Fruit fly (Drosophila melanogaster): ENCODE data around the gene swm.

swm gene

DNA sequence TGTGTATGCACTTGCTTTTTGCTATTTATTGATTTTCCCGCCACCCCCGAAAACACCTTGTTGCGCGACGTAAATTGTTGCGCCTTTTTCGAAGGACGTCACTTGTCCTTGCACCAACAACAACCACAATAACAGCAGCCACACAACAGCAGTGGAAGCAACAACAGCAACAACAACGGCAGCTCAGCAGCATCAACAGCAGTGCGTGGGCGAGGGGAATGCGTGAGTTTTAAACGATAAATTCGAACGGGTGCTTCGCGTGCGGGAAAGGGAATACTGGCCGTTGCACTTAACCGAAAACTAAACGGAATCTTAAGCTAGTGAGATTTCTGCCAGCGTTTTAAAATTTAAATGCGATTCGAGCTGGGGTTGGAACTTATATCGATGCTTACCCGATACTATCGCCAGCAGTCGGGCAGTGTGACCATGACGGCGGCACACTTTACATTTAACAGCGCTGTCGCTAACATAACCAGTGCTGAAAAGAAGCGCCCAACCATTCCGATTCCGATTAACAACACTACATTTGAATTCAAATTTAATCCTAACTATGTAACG lies 15.4 kb downstream of the swm start, which contains the start of gene cyst (continued):
- no peak for TF ChIP-seq CG11085 (GFP tag; IDR thresholded peaks at IDR 0.05)
- TF ChIP-seq p53 (GFP tag; optimal IDR thresholded peaks at IDR 0.05) = peak; percentile 50
- no peak for TF ChIP-seq B-H1 (GFP tag; IDR thresholded peaks at IDR 0.05)
- peak; percentile 98 for TF ChIP-seq BEAF-32 (GFP tag; optimal IDR thresholded peaks at IDR 0.05)
- peak; percentile 94 for TF ChIP-seq HLH4C (GFP tag; IDR thresholded peaks at IDR 0.05; ENCODE audit: partially characterized antibody)
- no peak for TF ChIP-seq CG8924 (tag; optimal IDR thresholded peaks at IDR 0.05)
- TF ChIP-seq psq (GFP tag; optimal IDR thresholded peaks at IDR 0.05) = no peak
- TF ChIP-seq corto (GFP tag; optimal IDR thresholded peaks at IDR 0.05) = no peak
- peak; percentile 18; the same call in 1 of the 2 replicates for TF ChIP-seq CG8765 (GFP tag; IDR thresholded peaks at IDR 0.05)
- TF ChIP-seq rib (GFP tag; IDR thresholded peaks at IDR 0.05) = no peak
- peak; percentile 25 for TF ChIP-seq Fer1 (GFP tag; optimal IDR thresholded peaks at IDR 0.05)
- TF ChIP-seq CG16863 (GFP tag; optimal IDR thresholded peaks at IDR 0.05) = peak; percentile 61
- TF ChIP-seq ewg (GFP tag; optimal IDR thresholded peaks at IDR 0.05) = no peak
- peak; percentile 64 for TF ChIP-seq nerfin-1 (tag; optimal IDR thresholded peaks at IDR 0.05)
- TF ChIP-seq NFAT (GFP tag; IDR thresholded peaks at IDR 0.05) = 0 out of 2 replicates have a peak, but pooled peaks have one; percentile 48
- TF ChIP-seq CG31388 (GFP tag; optimal IDR thresholded peaks at IDR 0.05) = no peak
- TF ChIP-seq sens (GFP tag) = peak; percentile 83
- TF ChIP-seq CG14667 (GFP tag; IDR thresholded peaks at IDR 0.05) = no peak
- TF ChIP-seq Adf1 (GFP tag; IDR thresholded peaks at IDR 0.05) = peak; percentile 23; the same call in 1 of the 2 replicates
- no peak for TF ChIP-seq mirr (GFP tag; optimal IDR thresholded peaks at IDR 0.05)
- TF ChIP-seq CoRest (tag; optimal IDR thresholded peaks at IDR 0.05) = peak; percentile 60
- TF ChIP-seq vfl (GFP tag; optimal IDR thresholded peaks at IDR 0.05) = peak; percentile 44
- TF ChIP-seq crc (GFP tag; optimal IDR thresholded peaks at IDR 0.05) = no peak
- no peak for TF ChIP-seq CG6765 (GFP tag; optimal IDR thresholded peaks at IDR 0.05)
- TF ChIP-seq CG6272 (GFP tag; IDR thresholded peaks at IDR 0.05) = peak; percentile 40; the same call in 1 of the 2 replicates
- TF ChIP-seq CG33213 (GFP tag; optimal IDR thresholded peaks at IDR 0.05) = peak; percentile 69
- no peak for TF ChIP-seq Drgx (GFP tag; IDR thresholded peaks at IDR 0.05)
- no peak for TF ChIP-seq Deaf1 (tag; optimal IDR thresholded peaks at IDR 0.05)
- TF ChIP-seq ci (GFP tag; IDR thresholded peaks at IDR 0.05) = 0 out of 3 replicates have a peak, but pooled peaks have one; percentile 34
- TF ChIP-seq CG2116 (GFP tag; optimal IDR thresholded peaks at IDR 0.05) = peak; percentile 50
- peak; percentile 70 for TF ChIP-seq mam (GFP tag; optimal IDR thresholded peaks at IDR 0.05)
- TF ChIP-seq CG4854 (GFP tag; optimal IDR thresholded peaks at IDR 0.05) = no peak
- peak; percentile 46; the same call in 1 of the 2 replicates for TF ChIP-seq klu (GFP tag; IDR thresholded peaks at IDR 0.05)
- TF ChIP-seq ERR (GFP tag; optimal IDR thresholded peaks at IDR 0.05) = peak; percentile 23
- TF ChIP-seq Hr39 (optimal IDR thresholded peaks at IDR 0.05) = no peak
- peak; percentile 90 for TF ChIP-seq stwl (tag; optimal IDR thresholded peaks at IDR 0.05)
- peak; percentile 7 for TF ChIP-seq CG12391 (tag; optimal IDR thresholded peaks at IDR 0.05)
- TF ChIP-seq Side (GFP tag; optimal IDR thresholded peaks at IDR 0.05) = peak; percentile 11
- peak; percentile 32; the same call in 1 of the 2 replicates for TF ChIP-seq Atf6 (GFP tag; IDR thresholded peaks at IDR 0.05)
- TF ChIP-seq CG34224 (GFP tag; IDR thresholded peaks at IDR 0.05; ENCODE audit: partially characterized antibody) = peak; percentile 95
- TF ChIP-seq CG7928 (GFP tag; optimal IDR thresholded peaks at IDR 0.05) = no peak
- peak; percentile 69 for TF ChIP-seq Dref (GFP tag; IDR thresholded peaks at IDR 0.05)
- TF ChIP-seq CG2199 (GFP tag; IDR thresholded peaks at IDR 0.05) = no peak
- TF ChIP-seq cg (GFP tag; optimal IDR thresholded peaks at IDR 0.05) = peak; percentile 91
- no peak for TF ChIP-seq bigmax (GFP tag; optimal IDR thresholded peaks at IDR 0.05)
- no peak for TF ChIP-seq CG6175 (GFP tag; IDR thresholded peaks at IDR 0.05)
- peak; percentile 49 for TF ChIP-seq luna (GFP tag; optimal IDR thresholded peaks at IDR 0.05)
- peak; percentile 65 for TF ChIP-seq gfzf (GFP tag; optimal IDR thresholded peaks at IDR 0.05)
- no peak for TF ChIP-seq Tbp (GFP tag; optimal IDR thresholded peaks at IDR 0.05)
- peak; percentile 13 for TF ChIP-seq NC2β (GFP tag; optimal IDR thresholded peaks at IDR 0.05)
- TF ChIP-seq Bteb2 (GFP tag; optimal IDR thresholded peaks at IDR 0.05) = peak; percentile 2

Measured in whole organism, embryonic.